Fruit fly (Drosophila melanogaster) whole organism, embryonic: ENCODE data around the gene CG15047.

Experiments
- ATbp ChIP-seq: fragments of 200-800 bp; sonication (Bioruptor generic); optimal IDR thresholded peaks from 2 replicates; lab custom pipeline; 2017; ENCODE audit warnings: missing biosample characterization, mild to moderate bottlenecking, missing genetic modification characterization, missing genetic modification reagents
- CG10274 ChIP-seq: fragments of 200-800 bp; sonication (Bioruptor generic); optimal IDR thresholded peaks from 3 replicates; lab custom pipeline; 2017; ENCODE audit warnings: missing biosample characterization, mild to moderate bottlenecking, missing genetic modification characterization
- CG11085 ChIP-seq: fragments of 200-800 bp; sonication (Bioruptor generic); IDR thresholded peaks from 2 replicates; pipeline ENCODE4 v1.3.6; 2022; ENCODE audit warnings: missing biosample characterization, missing genetic modification characterization
- CG11247 ChIP-seq: fragments of 200-800 bp; sonication (Bioruptor generic); IDR thresholded peaks from 2 replicates; pipeline ENCODE4 v1.3.6; 2022; ENCODE audit warnings: missing biosample characterization, missing genetic modification characterization
- CG11504 ChIP-seq: fragments of 200-800 bp; sonication (Bioruptor generic); optimal IDR thresholded peaks from 3 replicates; lab custom pipeline; 2019; ENCODE audit warnings: missing biosample characterization, mild to moderate bottlenecking, missing genetic modification characterization, moderate library complexity
- CG12744 ChIP-seq: fragments of 200-800 bp; sonication (Bioruptor generic); optimal IDR thresholded peaks from 2 replicates; lab custom pipeline; 2016; ENCODE audit warnings: missing biosample characterization, missing genetic modification characterization
- CG14965 ChIP-seq: fragments of 200-800 bp; sonication (Bioruptor generic); optimal IDR thresholded peaks from 2 replicates; lab custom pipeline; 2016; ENCODE audit warnings: missing biosample characterization, missing genetic modification characterization, borderline replicate concordance
- CG15479 ChIP-seq: fragments of 200-800 bp; sonication (Bioruptor generic); optimal IDR thresholded peaks from 3 replicates; lab custom pipeline; 2019; ENCODE audit warnings: missing biosample characterization, mild to moderate bottlenecking, missing genetic modification characterization, moderate library complexity
- CG17361 ChIP-seq: fragments of 200-800 bp; sonication (Bioruptor generic); IDR thresholded peaks from 3 replicates; pipeline ENCODE4 v1.3.6; 2022; ENCODE audit warnings: missing biosample characterization, missing genetic modification characterization
- CG1832 ChIP-seq: fragments of 200-800 bp; sonication (Bioruptor generic); optimal IDR thresholded peaks from 2 replicates; lab custom pipeline; 2017; ENCODE audit warnings: missing biosample characterization, mild to moderate bottlenecking, missing genetic modification characterization, inconsistent platforms
- CG30020 ChIP-seq: fragments of 200-800 bp; optimal IDR thresholded peaks from 2 replicates; lab custom pipeline; 2019; ENCODE audit warnings: missing biosample characterization, mild to moderate bottlenecking, missing genetic modification characterization, moderate library complexity
- CG3163 ChIP-seq: fragments of 200-800 bp; sonication (Bioruptor generic); optimal IDR thresholded peaks from 3 replicates; lab custom pipeline; 2016; ENCODE audit warnings: missing biosample characterization, missing genetic modification characterization
- CG34224 ChIP-seq: fragments of 200-800 bp; sonication (Bioruptor generic); IDR thresholded peaks from 3 replicates; pipeline ENCODE4 v1.3.6; 2022; ENCODE audit warnings: missing biosample characterization, missing genetic modification characterization; ENCODE audit not compliant: partially characterized antibody
- CG43689 ChIP-seq: fragments of 200-800 bp; sonication (Bioruptor generic); IDR thresholded peaks from 2 replicates; pipeline ENCODE4 v1.3.6; 2022; ENCODE audit warnings: missing biosample characterization, missing genetic modification characterization
- CG4404 ChIP-seq: fragments of 200-800 bp; sonication (Bioruptor generic); IDR thresholded peaks from 2 replicates; pipeline ENCODE4 v1.3.6; 2022; ENCODE audit warnings: missing biosample characterization, missing genetic modification characterization
- CG4424 ChIP-seq: fragments of 200-800 bp; sonication (Bioruptor generic); optimal IDR thresholded peaks from 3 replicates; lab custom pipeline; 2016; ENCODE audit warnings: missing biosample characterization, missing genetic modification characterization
- CG4707 ChIP-seq: fragments of 200-800 bp; sonication (Bioruptor generic); optimal IDR thresholded peaks from 2 replicates; lab custom pipeline; 2018; ENCODE audit warnings: missing biosample characterization, mild to moderate bottlenecking, missing genetic modification characterization, moderate library complexity
- CG6254 ChIP-seq: fragments of 200-800 bp; sonication (Bioruptor generic); optimal IDR thresholded peaks from 3 replicates; lab custom pipeline; 2017; ENCODE audit warnings: mild to moderate bottlenecking, missing biosample characterization, missing genetic modification reagents, missing genetic modification characterization
- CG6791 ChIP-seq: fragments of 200-800 bp; sonication (Bioruptor generic); IDR thresholded peaks from 3 replicates; pipeline ENCODE4 v1.3.6; 2022; ENCODE audit warnings: missing biosample characterization, missing genetic modification characterization; ENCODE audit not compliant: partially characterized antibody
- CG9727 ChIP-seq: fragments of 200-800 bp; sonication (Bioruptor generic); optimal IDR thresholded peaks from 3 replicates; lab custom pipeline; 2017; ENCODE audit warnings: missing biosample characterization, mild to moderate bottlenecking, missing genetic modification characterization
- CHES-1-like ChIP-seq: fragments of 200-800 bp; sonication (Bioruptor generic); optimal IDR thresholded peaks from 2 replicates; lab custom pipeline; 2016; ENCODE audit warnings: missing biosample characterization, missing genetic modification characterization
- D ChIP-seq, 2 experiments: fragments of 200-800 bp in 1 of 2; fragments of >200 bp in 1 of 2; sonication (Bioruptor generic) in 1 of 2; optimal IDR thresholded peaks; 2 replicates in 1 of 2; 3 replicates in 1 of 2; lab custom pipeline; 2017; ENCODE audit warnings: mild to moderate bottlenecking in 1 of 2, missing biosample characterization in 1 of 2, missing genetic modification characterization in 1 of 2, missing genetic modification reagents in 1 of 2
- Fer2 ChIP-seq: fragments of 200-800 bp; sonication (Bioruptor generic); optimal IDR thresholded peaks from 2 replicates; lab custom pipeline; 2018; ENCODE audit warnings: missing biosample characterization, mild to moderate bottlenecking, missing genetic modification characterization, moderate library complexity
- Hr78 ChIP-seq, 2 experiments: fragments of 200-800 bp in 1 of 2; fragments of >200 bp in 1 of 2; sonication (Bioruptor generic) in 1 of 2; optimal IDR thresholded peaks; 2 replicates each; lab custom pipeline; 2017 to 2019; ENCODE audit warnings: missing biosample characterization in 2 of 2, missing genetic modification characterization in 2 of 2, mild to moderate bottlenecking in 1 of 2, moderate library complexity in 1 of 2
- MBD-R2 ChIP-seq: fragments of 200-800 bp; sonication (Bioruptor generic); IDR thresholded peaks from 2 replicates; pipeline ENCODE4 v1.3.6; 2022; ENCODE audit warnings: missing biosample characterization, missing genetic modification characterization
- MTF-1 ChIP-seq: fragments of 200-800 bp; sonication (Bioruptor generic); optimal IDR thresholded peaks from 2 replicates; lab custom pipeline; 2018; ENCODE audit warnings: missing biosample characterization, mild to moderate bottlenecking, missing genetic modification characterization, borderline replicate concordance
- Nf-YB ChIP-seq: fragments of 200-800 bp; sonication (Bioruptor generic); optimal IDR thresholded peaks from 3 replicates; lab custom pipeline; 2019; ENCODE audit warnings: missing biosample characterization, mild to moderate bottlenecking, missing genetic modification characterization, moderate library complexity
- Poxn ChIP-seq: fragments of 200-800 bp; sonication (Bioruptor generic); IDR thresholded peaks from 2 replicates; pipeline ENCODE4 v1.3.6; 2022; ENCODE audit warnings: missing biosample characterization, missing genetic modification characterization
- Sin3A ChIP-seq: fragments of >200 bp; optimal IDR thresholded peaks from 2 replicates; lab custom pipeline; 2018
- Ssrp ChIP-seq: fragments of 200-800 bp; sonication (Bioruptor generic); optimal IDR thresholded peaks from 2 replicates; lab custom pipeline; 2018; ENCODE audit warnings: missing biosample characterization, mild to moderate bottlenecking, missing genetic modification characterization, moderate library complexity
- crol ChIP-seq: fragments of 200-800 bp; sonication (Bioruptor generic); IDR thresholded peaks from 2 replicates; pipeline ENCODE4 v1.3.6; 2022; ENCODE audit warnings: missing biosample characterization, missing genetic modification characterization
- dmrt99B ChIP-seq: fragments of 200-800 bp; sonication (Bioruptor generic); optimal IDR thresholded peaks from 2 replicates; lab custom pipeline; 2018; ENCODE audit warnings: missing biosample characterization, mild to moderate bottlenecking, missing genetic modification characterization, moderate library complexity
- hbn ChIP-seq: fragments of 200-800 bp; sonication (Bioruptor generic); IDR thresholded peaks from 2 replicates; pipeline ENCODE4 v1.3.6; 2022; ENCODE audit warnings: missing biosample characterization, missing genetic modification characterization; ENCODE audit not compliant: partially characterized antibody
- her ChIP-seq: fragments of 200-800 bp; sonication (Bioruptor generic); optimal IDR thresholded peaks from 2 replicates; lab custom pipeline; 2016; ENCODE audit warnings: missing biosample characterization, missing genetic modification characterization
- lola ChIP-seq, 3 experiments: fragments of >200 bp in 2 of 3; fragments of 200-800 bp in 1 of 3; sonication (Bioruptor generic) in 1 of 3; optimal IDR thresholded peaks; 2 replicates each; lab custom pipeline; 2017 to 2019; ENCODE audit warnings: missing biosample characterization in 3 of 3, missing genetic modification characterization in 3 of 3, mild to moderate bottlenecking in 1 of 3, moderate library complexity in 1 of 3
- p53 ChIP-seq: fragments of 200-800 bp; sonication (Bioruptor generic); optimal IDR thresholded peaks from 2 replicates; lab custom pipeline; 2016; ENCODE audit warnings: missing biosample characterization, missing genetic modification characterization
- pb ChIP-seq: fragments of 200-800 bp; sonication (Bioruptor generic); optimal IDR thresholded peaks from 3 replicates; lab custom pipeline; 2016; ENCODE audit warnings: missing biosample characterization, missing genetic modification characterization
- pfk ChIP-seq: fragments of 200-800 bp; sonication (Bioruptor generic); optimal IDR thresholded peaks from 2 replicates; lab custom pipeline; 2018; ENCODE audit warnings: missing biosample characterization, mild to moderate bottlenecking, missing genetic modification characterization, moderate library complexity
- phol ChIP-seq: fragments of 200-800 bp; sonication (Bioruptor generic); optimal IDR thresholded peaks from 3 replicates; lab custom pipeline; 2018; ENCODE audit warnings: missing biosample characterization, mild to moderate bottlenecking, missing genetic modification characterization, moderate library complexity
- pita ChIP-seq: fragments of 200-800 bp; sonication (Bioruptor generic); optimal IDR thresholded peaks from 2 replicates; lab custom pipeline; 2017; ENCODE audit warnings: missing biosample characterization, mild to moderate bottlenecking, missing genetic modification characterization
- prd ChIP-seq, 3 experiments: fragments of >200 bp in 2 of 3; fragments of 200-800 bp in 1 of 3; sonication (Bioruptor generic) in 1 of 3; optimal IDR thresholded peaks in 2 of 3; IDR thresholded peaks in 1 of 3; 2 replicates in 2 of 3; 3 replicates in 1 of 3; pipeline versions ENCODE4 v1.3.6 to Lab custom; 2017 to 2022; ENCODE audit warnings: missing biosample characterization in 1 of 3, missing genetic modification characterization in 1 of 3
- run ChIP-seq: fragments of 200-800 bp; sonication (Bioruptor generic); optimal IDR thresholded peaks from 3 replicates; lab custom pipeline; 2018; ENCODE audit warnings: missing biosample characterization, mild to moderate bottlenecking, missing genetic modification characterization
- scrt ChIP-seq: fragments of 200-800 bp; sonication (Bioruptor generic); optimal IDR thresholded peaks from 2 replicates; lab custom pipeline; 2018; ENCODE audit warnings: missing biosample characterization, mild to moderate bottlenecking, missing genetic modification characterization, moderate library complexity
- shn ChIP-seq: fragments of 200-800 bp; sonication (Bioruptor generic); optimal IDR thresholded peaks from 3 replicates; lab custom pipeline; 2016; ENCODE audit warnings: missing biosample characterization, missing genetic modification characterization
- tll ChIP-seq, 2 experiments: fragments of 200-800 bp in 1 of 2; fragments of >200 bp in 1 of 2; sonication (Bioruptor generic) in 1 of 2; optimal IDR thresholded peaks; 2 replicates each; lab custom pipeline; 2017 to 2019; ENCODE audit warnings: missing biosample characterization in 2 of 2, missing genetic modification characterization in 2 of 2, mild to moderate bottlenecking in 1 of 2, moderate library complexity in 1 of 2
- trh ChIP-seq: fragments of 200-800 bp; sonication (Bioruptor generic); optimal IDR thresholded peaks from 2 replicates; lab custom pipeline; 2016; ENCODE audit warnings: missing biosample characterization, missing genetic modification characterization
- vvl ChIP-seq: fragments of 200-800 bp; sonication (Bioruptor generic); IDR thresholded peaks from 2 replicates; pipeline ENCODE4 v1.3.6; 2022; ENCODE audit warnings: missing biosample characterization, missing genetic modification characterization
- zen2 ChIP-seq: fragments of 200-800 bp; sonication (Bioruptor generic); IDR thresholded peaks from 3 replicates; pipeline ENCODE4 v1.3.6; 2022; ENCODE audit warnings: missing biosample characterization, missing genetic modification characterization; ENCODE audit not compliant: partially characterized antibody

Gene CG15047

dm6 chrX:18533308-18533707 lies 4.8 kb downstream of the CG15047 start (continued):
- TF ChIP-seq MBD-R2 (GFP tag; lab: Robert Waterston, UW) (no peak), CG4424 (GFP tag; lab: Kevin White, UChicago) (peak; percentile 3), CG43689 (GFP tag; lab: Robert Waterston, UW) (no peak), p53 (GFP tag; lab: Kevin White, UChicago) (no peak), crol (GFP tag; lab: Robert Waterston, UW) (0 out of 2 replicates have a peak, but pooled peaks have one; percentile 22), D (optimal IDR thresholded peaks at IDR 0.05; lab: Kevin White, UChicago) (no peak), D (GFP tag; optimal IDR thresholded peaks at IDR 0.05; lab: Kevin White, UChicago) (no peak), CHES-1-like (GFP tag; lab: Kevin White, UChicago) (no peak), CG11247 (no peak), CG30020 (no peak), Ssrp (tag; lab: Kevin White, UChicago) (peak; percentile 65), CG9727 (GFP tag; lab: Kevin White, UChicago) (peak; percentile 5), CG10274 (GFP tag; lab: Kevin White, UChicago) (no peak), CG11504 (tag; lab: Kevin White, UChicago) (peak; percentile 59), phol (tag; lab: Kevin White, UChicago) (peak; percentile 46), scrt (GFP tag; lab: Kevin White, UChicago) (no peak), prd (optimal IDR thresholded peaks at IDR 0.05; lab: Kevin White, UChicago) (no peak), prd (GFP tag; IDR thresholded peaks at IDR 0.05; lab: Robert Waterston, UW) (peak; percentile 27; the same call in 1 of the 3 replicates), CG3163 (no peak), Poxn (GFP tag; lab: Robert Waterston, UW) (no peak), Sin3A (no peak), her (no peak), vvl (GFP tag; lab: Robert Waterston, UW) (0 out of 2 replicates have a peak, but pooled peaks have one; percentile 27), hbn (no peak), dmrt99B (tag; lab: Kevin White, UChicago) (peak; percentile 56), ATbp (peak; percentile 60), Hr78 (GFP tag; optimal IDR thresholded peaks at IDR 0.05; lab: Kevin White, UChicago) (no peak), CG4707 (GFP tag; lab: Kevin White, UChicago) (peak; percentile 91), CG17361 (GFP tag; lab: Robert Waterston, UW) (peak; percentile 42; the same call in 1 of the 3 replicates), CG6791 (GFP tag; lab: Robert Waterston, UW) (no peak), CG15479 (GFP tag; lab: Kevin White, UChicago) (no peak), MTF-1 (GFP tag; lab: Kevin White, UChicago) (no peak), shn (GFP tag; lab: Kevin White, UChicago) (no peak), trh (GFP tag; lab: Kevin White, UChicago) (peak; percentile 53), tll (GFP tag; optimal IDR thresholded peaks at IDR 0.05; lab: Kevin White, UChicago) (no peak), CG12744 (no peak), CG14965 (GFP tag; lab: Kevin White, UChicago) (no peak), pb (GFP tag; lab: Kevin White, UChicago) (peak; percentile 24), CG1832 (GFP tag; lab: Kevin White, UChicago) (no peak), CG34224 (GFP tag; lab: Robert Waterston, UW) (no peak), CG11085 (no peak), CG6254 (GFP tag; lab: Kevin White, UChicago) (no peak), pita (GFP tag; lab: Kevin White, UChicago) (no peak), Nf-YB (no peak), pfk (no peak), zen2 (GFP tag; lab: Robert Waterston, UW) (no peak), run (tag; lab: Kevin White, UChicago) (no peak), CG4404 (GFP tag; lab: Robert Waterston, UW) (no peak), lola (GFP tag; optimal IDR thresholded peaks at IDR 0.05; lab: Kevin White, UChicago) (peak in 1 of 3 experiments; percentile 57), Fer2 (tag; lab: Kevin White, UChicago) (no peak)
